Fruit fly (Drosophila melanogaster) whole organism, embryonic: Measurements from ENCODE around the gene CG6659.

ENCODE experiments used
- CG10959 ChIP-seq: fragments of 200-800 bp; sonication (Bioruptor generic); IDR thresholded peaks from 2 replicates; pipeline ENCODE4 v1.3.6; 2022; ENCODE audit warnings: missing biosample characterization, missing genetic modification characterization
- CG11723 ChIP-seq: fragments of 200-800 bp; sonication (Bioruptor generic); optimal IDR thresholded peaks from 2 replicates; lab custom pipeline; 2017; ENCODE audit warnings: missing biosample characterization, mild to moderate bottlenecking, missing genetic modification characterization
- CG13287 ChIP-seq: fragments of 200-800 bp; sonication (Bioruptor generic); IDR thresholded peaks from 2 replicates; pipeline ENCODE4 v1.3.6; 2022; ENCODE audit warnings: missing biosample characterization, missing genetic modification characterization; ENCODE audit not compliant: partially characterized antibody
- CG14667 ChIP-seq: fragments of 200-800 bp; sonication (Bioruptor generic); IDR thresholded peaks from 2 replicates; pipeline ENCODE4 v1.3.6; 2022; ENCODE audit warnings: missing biosample characterization, missing genetic modification characterization
- CG15696 ChIP-seq: fragments of 200-800 bp; sonication (Bioruptor generic); optimal IDR thresholded peaks from 2 replicates; lab custom pipeline; 2019; ENCODE audit warnings: missing biosample characterization, mild to moderate bottlenecking, missing genetic modification characterization, moderate library complexity
- CG17385 ChIP-seq: fragments of 200-800 bp; sonication (Bioruptor generic); optimal IDR thresholded peaks from 3 replicates; lab custom pipeline; 2018; ENCODE audit warnings: missing biosample characterization, mild to moderate bottlenecking, missing genetic modification characterization
- CG2129 ChIP-seq: fragments of 200-800 bp; sonication (Bioruptor generic); IDR thresholded peaks from 2 replicates; pipeline ENCODE4 v1.3.6; 2022; ENCODE audit warnings: missing biosample characterization, missing genetic modification characterization; ENCODE audit not compliant: partially characterized antibody
- CG32532 ChIP-seq: fragments of 200-800 bp; sonication (Bioruptor generic); IDR thresholded peaks from 2 replicates; pipeline ENCODE4 v1.3.6; 2022; ENCODE audit warnings: missing biosample characterization, missing genetic modification characterization
- CG34422 ChIP-seq: fragments of 200-800 bp; sonication (Bioruptor generic); IDR thresholded peaks from 3 replicates; pipeline ENCODE4 v1.3.6; 2022; ENCODE audit warnings: missing biosample characterization, missing genetic modification characterization
- CG3726 ChIP-seq: fragments of 200-800 bp; sonication (Bioruptor generic); IDR thresholded peaks from 3 replicates; pipeline ENCODE4, ENCODE4 v1.3.6; 2022; ENCODE audit warnings: missing biosample characterization, missing genetic modification characterization
- CG3847 ChIP-seq: fragments of 200-800 bp; sonication (Bioruptor generic); IDR thresholded peaks from 2 replicates; pipeline ENCODE4 v1.3.6; 2022; ENCODE audit warnings: missing biosample characterization, missing genetic modification characterization
- CG4360 ChIP-seq: fragments of 200-800 bp; sonication (Bioruptor generic); IDR thresholded peaks from 2 replicates; pipeline ENCODE4 v1.3.6; 2022; ENCODE audit warnings: missing biosample characterization, missing genetic modification characterization
- CG4854 ChIP-seq: fragments of 200-800 bp; sonication (Bioruptor generic); optimal IDR thresholded peaks from 2 replicates; lab custom pipeline; 2016; ENCODE audit warnings: missing biosample characterization, missing genetic modification characterization, inconsistent platforms
- CG6854 ChIP-seq: fragments of 200-800 bp; sonication (Bioruptor generic); optimal IDR thresholded peaks from 3 replicates; lab custom pipeline; 2017; ENCODE audit warnings: missing biosample characterization, mild to moderate bottlenecking, missing genetic modification characterization
- CG7963 ChIP-seq: fragments of 200-800 bp; sonication (Bioruptor generic); IDR thresholded peaks from 3 replicates; pipeline ENCODE4 v1.3.6; 2022; ENCODE audit warnings: missing biosample characterization, missing genetic modification characterization; ENCODE audit not compliant: partially characterized antibody
- CG9817 ChIP-seq: fragments of 200-800 bp; sonication (Bioruptor generic); optimal IDR thresholded peaks from 2 replicates; lab custom pipeline; 2018; ENCODE audit warnings: missing biosample characterization, mild to moderate bottlenecking, missing genetic modification characterization, moderate library complexity
- Drgx ChIP-seq: fragments of 200-800 bp; sonication (Bioruptor generic); IDR thresholded peaks from 2 replicates; pipeline ENCODE4 v1.3.6; 2022; ENCODE audit warnings: missing biosample characterization, missing genetic modification characterization
- ERR ChIP-seq: fragments of 200-800 bp; sonication (Bioruptor generic); optimal IDR thresholded peaks from 2 replicates; lab custom pipeline; 2016; ENCODE audit warnings: missing biosample characterization, missing genetic modification characterization
- Jarid2 ChIP-seq: fragments of 200-800 bp; sonication (Bioruptor generic); optimal IDR thresholded peaks from 3 replicates; lab custom pipeline; 2017; ENCODE audit warnings: mild to moderate bottlenecking, missing biosample characterization, missing genetic modification reagents, missing genetic modification characterization
- NFAT ChIP-seq: fragments of 200-800 bp; sonication (Bioruptor generic); IDR thresholded peaks from 2 replicates; pipeline ENCODE4 v1.3.6; 2022; ENCODE audit warnings: missing biosample characterization, missing genetic modification characterization
- NK7.1 ChIP-seq: fragments of 200-800 bp; sonication (Bioruptor generic); optimal IDR thresholded peaks from 3 replicates; lab custom pipeline; 2016; ENCODE audit warnings: missing biosample characterization, missing genetic modification characterization
- Nf-YA ChIP-seq: fragments of 200-800 bp; sonication (Bioruptor generic); IDR thresholded peaks from 2 replicates; pipeline ENCODE4 v1.3.6; 2022; ENCODE audit warnings: missing biosample characterization, missing genetic modification characterization
- Oaz ChIP-seq: fragments of 200-800 bp; sonication (Bioruptor generic); IDR thresholded peaks from 2 replicates; pipeline ENCODE4 v1.3.6; 2022; ENCODE audit warnings: missing biosample characterization, missing genetic modification characterization
- Opbp ChIP-seq: fragments of 200-800 bp; sonication (Bioruptor generic); IDR thresholded peaks from 3 replicates; pipeline ENCODE4 v1.3.6; 2022; ENCODE audit warnings: missing biosample characterization, missing genetic modification characterization; ENCODE audit not compliant: partially characterized antibody
- Trl ChIP-seq, 3 experiments: fragments of >200 bp in 2 of 3; fragments of 200-800 bp in 1 of 3; sonication (Bioruptor generic) in 1 of 3; optimal IDR thresholded peaks; 2 replicates in 1 of 3; 3 replicates in 2 of 3; lab custom pipeline; 2016 to 2017; ENCODE audit warnings: missing biosample characterization in 1 of 3, missing genetic modification characterization in 1 of 3
- Xrp1 ChIP-seq: fragments of 200-800 bp; sonication (Bioruptor generic); IDR thresholded peaks from 2 replicates; pipeline ENCODE4 v1.3.6; 2022; ENCODE audit warnings: missing biosample characterization, missing genetic modification characterization
- bowl ChIP-seq: fragments of 200-800 bp; sonication (Bioruptor generic); IDR thresholded peaks from 2 replicates; pipeline ENCODE4 v1.3.6; 2022; ENCODE audit warnings: missing biosample characterization, missing genetic modification characterization
- chif ChIP-seq, 2 experiments: fragments of 200-800 bp; sonication (Bioruptor generic); optimal IDR thresholded peaks; 3 replicates each; lab custom pipeline; 2016; ENCODE audit warnings: missing biosample characterization in 2 of 2, missing genetic modification characterization in 2 of 2
- ci ChIP-seq: fragments of 200-800 bp; sonication (Bioruptor generic); IDR thresholded peaks from 3 replicates; pipeline ENCODE4 v1.3.6; 2022; ENCODE audit warnings: missing biosample characterization, missing genetic modification characterization
- cwo ChIP-seq: fragments of 200-800 bp; sonication (Bioruptor generic); optimal IDR thresholded peaks from 3 replicates; lab custom pipeline; 2017; ENCODE audit warnings: missing biosample characterization, missing genetic modification characterization, mild to moderate bottlenecking, moderate library complexity, missing genetic modification reagents
- emc ChIP-seq: fragments of 200-800 bp; sonication (Bioruptor generic); optimal IDR thresholded peaks from 2 replicates; lab custom pipeline; 2016; ENCODE audit warnings: missing biosample characterization, missing genetic modification characterization
- eve ChIP-seq, 2 experiments: fragments of >200 bp; optimal IDR thresholded peaks; 2 replicates each; lab custom pipeline; 2017; ENCODE audit warnings: missing biosample characterization in 2 of 2, missing genetic modification characterization in 2 of 2
- grn ChIP-seq: fragments of 200-800 bp; sonication (Bioruptor generic); optimal IDR thresholded peaks from 3 replicates; lab custom pipeline; 2017; ENCODE audit warnings: missing biosample characterization, missing genetic modification characterization
- inv ChIP-seq: fragments of 200-800 bp; sonication (Bioruptor generic); IDR thresholded peaks from 2 replicates; pipeline ENCODE4 v1.3.6; 2022; ENCODE audit warnings: missing biosample characterization, missing genetic modification characterization; ENCODE audit not compliant: partially characterized antibody
- ken ChIP-seq: fragments of 200-800 bp; sonication (Bioruptor generic); IDR thresholded peaks from 3 replicates; pipeline ENCODE4 v1.3.6; 2022; ENCODE audit warnings: missing biosample characterization, missing genetic modification characterization
- mld ChIP-seq: fragments of 200-800 bp; sonication (Bioruptor generic); IDR thresholded peaks from 3 replicates; pipeline ENCODE4 v1.3.6; 2022; ENCODE audit warnings: missing biosample characterization, missing genetic modification characterization; ENCODE audit not compliant: partially characterized antibody
- nerfin-2 ChIP-seq: fragments of 200-800 bp; sonication (Bioruptor generic); IDR thresholded peaks from 2 replicates; pipeline ENCODE4 v1.3.6; 2022; ENCODE audit warnings: missing biosample characterization, missing genetic modification characterization; ENCODE audit not compliant: partially characterized antibody
- nmo ChIP-seq: fragments of 200-800 bp; sonication (Bioruptor generic); optimal IDR thresholded peaks from 2 replicates; lab custom pipeline; 2018; ENCODE audit warnings: missing biosample characterization, mild to moderate bottlenecking, missing genetic modification characterization, moderate library complexity
- nom ChIP-seq: fragments of 200-800 bp; sonication (Bioruptor generic); optimal IDR thresholded peaks from 2 replicates; lab custom pipeline; 2017; ENCODE audit warnings: missing biosample characterization, missing genetic modification characterization, mild to moderate bottlenecking, moderate library complexity, missing genetic modification reagents
- odd ChIP-seq: fragments of 200-800 bp; sonication (Bioruptor generic); optimal IDR thresholded peaks from 2 replicates; lab custom pipeline; 2017; ENCODE audit warnings: missing biosample characterization, mild to moderate bottlenecking, missing genetic modification characterization
- otp ChIP-seq: fragments of 200-800 bp; sonication (Bioruptor generic); IDR thresholded peaks from 3 replicates; pipeline ENCODE4, ENCODE4 v1.3.6; 2022; ENCODE audit warnings: missing biosample characterization, missing genetic modification characterization
- sima ChIP-seq: fragments of 200-800 bp; sonication (Bioruptor generic); optimal IDR thresholded peaks from 2 replicates; lab custom pipeline; 2016; ENCODE audit warnings: missing biosample characterization, missing genetic modification characterization
- slou ChIP-seq: fragments of 200-800 bp; sonication (Bioruptor generic); optimal IDR thresholded peaks from 3 replicates; lab custom pipeline; 2016; ENCODE audit warnings: missing biosample characterization, missing genetic modification characterization
- sr ChIP-seq: fragments of 200-800 bp; sonication (Bioruptor generic); IDR thresholded peaks from 3 replicates; pipeline ENCODE4 v1.3.6; 2022; ENCODE audit warnings: missing biosample characterization, missing genetic modification characterization
- ssp ChIP-seq: fragments of 200-800 bp; sonication (Bioruptor generic); IDR thresholded peaks from 2 replicates; pipeline ENCODE4 v1.3.6; 2022; ENCODE audit warnings: missing biosample characterization, missing genetic modification characterization
- tna ChIP-seq: fragments of 200-800 bp; sonication (Bioruptor generic); IDR thresholded peaks from 2 replicates; pipeline ENCODE4 v1.3.6; 2022; ENCODE audit warnings: missing biosample characterization, missing genetic modification characterization; ENCODE audit not compliant: partially characterized antibody
- twi ChIP-seq: fragments of 200-800 bp; optimal IDR thresholded peaks from 2 replicates; lab custom pipeline; 2019; ENCODE audit warnings: missing biosample characterization, mild to moderate bottlenecking, missing genetic modification characterization, moderate library complexity
- yki ChIP-seq: fragments of >200 bp; optimal IDR thresholded peaks from 3 replicates; lab custom pipeline; 2018
- zf30C ChIP-seq: fragments of 200-800 bp; sonication (Bioruptor generic); optimal IDR thresholded peaks from 3 replicates; lab custom pipeline; 2018; ENCODE audit warnings: missing biosample characterization, mild to moderate bottlenecking, missing genetic modification characterization
- zfh1 ChIP-seq: fragments of 200-800 bp; sonication (Bioruptor generic); IDR thresholded peaks from 3 replicates; pipeline ENCODE4 v1.3.6; 2022; ENCODE audit warnings: missing biosample characterization, missing genetic modification characterization

Gene CG6659

DNA sequence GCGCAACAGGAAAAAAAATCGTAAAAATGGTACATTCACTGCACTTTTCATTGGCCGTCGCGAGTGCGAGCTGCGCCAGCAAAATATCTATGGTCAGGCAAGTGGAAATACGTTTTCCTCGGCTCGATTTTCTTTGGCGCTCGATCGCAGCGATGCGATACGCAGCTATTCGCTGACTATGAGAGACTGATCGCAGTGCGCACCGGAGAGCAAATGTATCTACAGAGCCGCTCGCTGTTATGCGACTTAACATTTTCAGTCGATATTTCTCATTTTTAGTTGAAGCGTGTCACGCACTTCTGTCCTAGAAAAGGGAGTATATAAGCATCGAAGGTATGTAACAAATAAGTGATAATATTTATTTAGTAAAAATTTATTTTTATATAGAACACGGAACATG, 22.4 kb downstream of the CG6659 start, which contains the start of gene wgn (continued):
- TF ChIP-seq CG3847 (GFP tag; lab: Robert Waterston, UW) (no peak), Trl (optimal IDR thresholded peaks at IDR 0.05; lab: Kevin White, UChicago) (peak; percentile 33 to 43), Trl (GFP tag; optimal IDR thresholded peaks at IDR 0.05; lab: Kevin White, UChicago) (no peak), CG3726 (no peak), CG17385 (peak; percentile 4), ssp (GFP tag; lab: Robert Waterston, UW) (no peak), ERR (no peak), ken (GFP tag; lab: Robert Waterston, UW) (0 out of 3 replicates have a peak, but pooled peaks have one; percentile 7), CG32532 (peak; percentile 33; the same call in 1 of the 2 replicates), CG9817 (tag; lab: Kevin White, UChicago) (no peak), tna (GFP tag; lab: Robert Waterston, UW) (peak; percentile 24; the same call in 1 of the 2 replicates), ci (GFP tag; lab: Robert Waterston, UW) (peak; percentile 58; the same call in 2 of the 3 replicates), nmo (GFP tag; lab: Kevin White, UChicago) (no peak), sima (GFP tag; lab: Kevin White, UChicago) (no peak), CG4854 (GFP tag; lab: Kevin White, UChicago) (no peak), odd (GFP tag; lab: Kevin White, UChicago) (no peak), slou (GFP tag; lab: Kevin White, UChicago) (no peak), Drgx (GFP tag; lab: Robert Waterston, UW) (peak; percentile 17; the same call in 1 of the 2 replicates), nom (GFP tag; lab: Kevin White, UChicago) (peak; percentile 32), CG7963 (GFP tag; lab: Robert Waterston, UW) (peak; percentile 60; the same call in 2 of the 3 replicates), otp (no peak), inv (GFP tag; lab: Robert Waterston, UW) (peak; percentile 43; the same call in 1 of the 2 replicates), CG34422 (GFP tag; lab: Robert Waterston, UW) (0 out of 3 replicates have a peak, but pooled peaks have one; percentile 15), Xrp1 (no peak), Opbp (GFP tag; lab: Robert Waterston, UW) (peak; percentile 85), mld (GFP tag; lab: Robert Waterston, UW) (peak; percentile 71; the same call in 2 of the 3 replicates), CG11723 (GFP tag; lab: Kevin White, UChicago) (no peak), CG10959 (GFP tag; lab: Robert Waterston, UW) (no peak), CG6854 (GFP tag; lab: Kevin White, UChicago) (no peak), Oaz (GFP tag; lab: Robert Waterston, UW) (no peak), yki (lab: Kevin White, UChicago) (no peak), CG2129 (GFP tag; lab: Robert Waterston, UW) (peak; percentile 74), CG14667 (no peak), Jarid2 (peak; percentile 95), CG13287 (GFP tag; lab: Robert Waterston, UW) (peak; percentile 92), nerfin-2 (GFP tag; lab: Robert Waterston, UW) (peak; percentile 49), eve (GFP tag; optimal IDR thresholded peaks at IDR 0.05; lab: Kevin White, UChicago) (no peak), cwo (GFP tag; lab: Kevin White, UChicago) (no peak), zfh1 (GFP tag; lab: Robert Waterston, UW) (0 out of 3 replicates have a peak, but pooled peaks have one; percentile 27), CG15696 (tag; lab: Kevin White, UChicago) (no peak), NFAT (GFP tag; lab: Robert Waterston, UW) (no peak), bowl (no peak), Nf-YA (GFP tag; lab: Robert Waterston, UW) (no peak), grn (GFP tag; lab: Kevin White, UChicago) (peak; percentile 24), CG4360 (GFP tag; lab: Robert Waterston, UW) (peak; percentile 36; the same call in 1 of the 2 replicates), NK7.1 (GFP tag; lab: Kevin White, UChicago) (no peak), chif (GFP tag; optimal IDR thresholded peaks at IDR 0.05; lab: Kevin White, UChicago) (no peak), zf30C (peak; percentile 15), emc (GFP tag; lab: Kevin White, UChicago) (no peak), twi (tag; lab: Kevin White, UChicago) (no peak), sr (GFP tag; lab: Robert Waterston, UW) (no peak)
